Worm (Caenorhabditis elegans) whole organism, late embryonic: ENCODE results near the gene hpr-9.

ENCODE experiments used
- C08G9.2 ChIP-seq: sonication (generic microtip); optimal IDR thresholded peaks from 2 replicates; lab custom pipeline; 2016; ENCODE audit warnings: mild to moderate bottlenecking, missing genetic modification characterization, moderate library complexity, missing compliant biosample characterization
- C38D4.7 ChIP-seq: fragments of 200-800 bp; sonication (Bioruptor generic); optimal IDR thresholded peaks from 2 replicates; lab custom pipeline; 2018; ENCODE audit warnings: mild to moderate bottlenecking, missing genetic modification characterization, moderate library complexity, missing compliant biosample characterization
- K09A11.1 ChIP-seq: sonication (generic microtip); optimal IDR thresholded peaks from 2 replicates; lab custom pipeline; 2017; ENCODE audit warnings: antibody characterized with exemption, mild to moderate bottlenecking, missing genetic modification characterization, missing compliant biosample characterization; ENCODE audit not compliant: insufficient read depth
- T23F11.4 ChIP-seq: fragments of 200-800 bp; sonication (Bioruptor generic); optimal IDR thresholded peaks from 2 replicates; lab custom pipeline; 2018; ENCODE audit warnings: mild to moderate bottlenecking, missing genetic modification characterization, missing compliant biosample characterization
- ahr-1 ChIP-seq: sonication (generic microtip); optimal IDR thresholded peaks from 2 replicates; lab custom pipeline; 2016; ENCODE audit warnings: missing genetic modification characterization, missing compliant biosample characterization
- ama-1 ChIP-seq: fragments of 150-350 bp; optimal IDR thresholded peaks from 2 replicates; lab custom pipeline; 2014
- ceh-18 ChIP-seq: sonication (generic microtip); optimal IDR thresholded peaks from 2 replicates; lab custom pipeline; 2016; ENCODE audit warnings: missing genetic modification characterization, missing compliant biosample characterization
- ceh-19 ChIP-seq: fragments of 200-800 bp; sonication (Bioruptor generic); optimal IDR thresholded peaks from 2 replicates; lab custom pipeline; 2018; ENCODE audit warnings: mild to moderate bottlenecking, missing genetic modification characterization, missing compliant biosample characterization
- ceh-2 ChIP-seq: sonication (generic microtip); optimal IDR thresholded peaks from 2 replicates; lab custom pipeline; 2016; ENCODE audit warnings: missing genotype, missing genetic modification characterization, missing compliant biosample characterization
- ceh-22 ChIP-seq: sonication (generic microtip); optimal IDR thresholded peaks from 2 replicates; lab custom pipeline; 2017; ENCODE audit warnings: missing biosample characterization, missing genetic modification characterization
- ceh-24 ChIP-seq: sonication (generic microtip); optimal IDR thresholded peaks from 2 replicates; lab custom pipeline; 2016; ENCODE audit warnings: mild to moderate bottlenecking, missing genetic modification characterization, missing compliant biosample characterization
- ceh-48 ChIP-seq: sonication (generic microtip); optimal IDR thresholded peaks from 2 replicates; lab custom pipeline; 2016; ENCODE audit warnings: missing genetic modification characterization, inconsistent platforms, missing compliant biosample characterization
- ceh-6 ChIP-seq: fragments of 200-800 bp; sonication (Bioruptor generic); optimal IDR thresholded peaks from 2 replicates; lab custom pipeline; 2018; ENCODE audit warnings: mild to moderate bottlenecking, missing genetic modification characterization, missing compliant biosample characterization
- ceh-9 ChIP-seq: sonication (generic microtip); optimal IDR thresholded peaks from 2 replicates; lab custom pipeline; 2016; ENCODE audit warnings: mild to moderate bottlenecking, missing genetic modification characterization, inconsistent platforms, missing compliant biosample characterization
- che-1 ChIP-seq: sonication (generic microtip); optimal IDR thresholded peaks from 2 replicates; lab custom pipeline; 2016; ENCODE audit warnings: mild to moderate bottlenecking, missing genetic modification characterization, missing compliant biosample characterization
- dmd-4 ChIP-seq: sonication (generic microtip); optimal IDR thresholded peaks from 2 replicates; lab custom pipeline; 2016; ENCODE audit warnings: borderline replicate concordance, missing genetic modification characterization, missing compliant biosample characterization
- elt-4 ChIP-seq: sonication (generic microtip); optimal IDR thresholded peaks from 2 replicates; lab custom pipeline; 2016; ENCODE audit warnings: missing genetic modification characterization, missing compliant biosample characterization
- ets-4 ChIP-seq: sonication (generic microtip); optimal IDR thresholded peaks from 2 replicates; lab custom pipeline; 2016; ENCODE audit warnings: missing genetic modification characterization, missing compliant biosample characterization
- fax-1 ChIP-seq: sonication (generic microtip); optimal IDR thresholded peaks from 2 replicates; lab custom pipeline; 2016; ENCODE audit warnings: missing genotype, missing genetic modification characterization, missing compliant biosample characterization
- fkh-10 ChIP-seq: fragments of 150-350 bp; optimal IDR thresholded peaks from 2 replicates; lab custom pipeline; 2014; ENCODE audit warnings: missing biosample characterization, missing genetic modification reagents, missing genetic modification characterization
- gmeb-2 ChIP-seq: sonication (generic microtip); optimal IDR thresholded peaks from 2 replicates; lab custom pipeline; 2016; ENCODE audit warnings: missing genetic modification characterization, inconsistent platforms, missing compliant biosample characterization
- hlh-30 ChIP-seq: sonication (generic microtip); optimal IDR thresholded peaks from 2 replicates; lab custom pipeline; 2017; ENCODE audit warnings: antibody characterized with exemption, missing genetic modification characterization, missing compliant biosample characterization; ENCODE audit not compliant: insufficient read depth
- lim-6 ChIP-seq: sonication (generic microtip); optimal IDR thresholded peaks from 2 replicates; lab custom pipeline; 2016; ENCODE audit warnings: missing genetic modification characterization, missing compliant biosample characterization
- lin-11 ChIP-seq: fragments of 200-800 bp; sonication (Bioruptor generic); optimal IDR thresholded peaks from 2 replicates; lab custom pipeline; 2018; ENCODE audit warnings: mild to moderate bottlenecking, missing genetic modification characterization, missing compliant biosample characterization
- nfya-1 ChIP-seq: sonication (generic microtip); optimal IDR thresholded peaks from 2 replicates; lab custom pipeline; 2017; ENCODE audit warnings: missing genetic modification characterization, mild to moderate bottlenecking, missing compliant biosample characterization, antibody characterized with exemption, moderate library complexity
- nhr-232 ChIP-seq: sonication (generic microtip); optimal IDR thresholded peaks from 2 replicates; lab custom pipeline; 2016; ENCODE audit warnings: missing genetic modification characterization, missing compliant biosample characterization
- npax-4 ChIP-seq: sonication (generic microtip); optimal IDR thresholded peaks from 2 replicates; lab custom pipeline; 2016; ENCODE audit warnings: missing genetic modification characterization, missing compliant biosample characterization
- odd-2 ChIP-seq: sonication (generic microtip); optimal IDR thresholded peaks from 2 replicates; lab custom pipeline; 2017; ENCODE audit warnings: antibody characterized with exemption, mild to moderate bottlenecking, missing genetic modification characterization, missing compliant biosample characterization
- pag-3 ChIP-seq: sonication (generic microtip); optimal IDR thresholded peaks from 2 replicates; lab custom pipeline; 2016; ENCODE audit warnings: missing compliant biosample characterization, missing genetic modification characterization, borderline replicate concordance
- pat-9 ChIP-seq: fragments of 200-800 bp; sonication (Bioruptor generic); optimal IDR thresholded peaks from 2 replicates; lab custom pipeline; 2018; ENCODE audit warnings: mild to moderate bottlenecking, missing genetic modification characterization, moderate library complexity, missing compliant biosample characterization
- pax-1 ChIP-seq: fragments of 150-350 bp; optimal IDR thresholded peaks from 2 replicates; lab custom pipeline; 2014; ENCODE audit warnings: missing biosample characterization, missing genetic modification characterization
- rnt-1 ChIP-seq: sonication (generic microtip); optimal IDR thresholded peaks from 2 replicates; lab custom pipeline; 2016; ENCODE audit warnings: missing genetic modification characterization, missing compliant biosample characterization
- sdc-2 ChIP-seq: sonication (generic microtip); optimal IDR thresholded peaks from 2 replicates; lab custom pipeline; 2016; ENCODE audit warnings: missing genotype, missing genetic modification characterization, missing compliant biosample characterization
- syd-9 ChIP-seq: sonication (generic microtip); optimal IDR thresholded peaks from 2 replicates; lab custom pipeline; 2016; ENCODE audit warnings: mild to moderate bottlenecking, missing genetic modification characterization, moderate library complexity, missing compliant biosample characterization
- tbx-2 ChIP-seq: sonication (generic microtip); optimal IDR thresholded peaks from 2 replicates; lab custom pipeline; 2016; ENCODE audit warnings: missing genetic modification characterization, missing compliant biosample characterization
- ttx-3 ChIP-seq: sonication (generic microtip); optimal IDR thresholded peaks from 2 replicates; lab custom pipeline; 2016; ENCODE audit warnings: missing genetic modification reagents, missing genetic modification characterization, missing compliant biosample characterization
- unc-55 ChIP-seq: sonication (generic microtip); optimal IDR thresholded peaks from 2 replicates; lab custom pipeline; 2017; ENCODE audit warnings: missing biosample characterization, missing genetic modification reagents, missing genetic modification characterization
- unc-86 ChIP-seq: sonication (generic microtip); optimal IDR thresholded peaks from 2 replicates; lab custom pipeline; 2016; ENCODE audit warnings: missing genetic modification characterization, missing compliant biosample characterization
- zip-5 ChIP-seq: sonication (generic microtip); optimal IDR thresholded peaks from 2 replicates; lab custom pipeline; 2016; ENCODE audit warnings: missing genetic modification characterization, missing compliant biosample characterization
- ztf-16 ChIP-seq: sonication (generic microtip); optimal IDR thresholded peaks from 2 replicates; lab custom pipeline; 2017; ENCODE audit warnings: missing genetic modification characterization, missing compliant biosample characterization

Gene hpr-9

DNA sequence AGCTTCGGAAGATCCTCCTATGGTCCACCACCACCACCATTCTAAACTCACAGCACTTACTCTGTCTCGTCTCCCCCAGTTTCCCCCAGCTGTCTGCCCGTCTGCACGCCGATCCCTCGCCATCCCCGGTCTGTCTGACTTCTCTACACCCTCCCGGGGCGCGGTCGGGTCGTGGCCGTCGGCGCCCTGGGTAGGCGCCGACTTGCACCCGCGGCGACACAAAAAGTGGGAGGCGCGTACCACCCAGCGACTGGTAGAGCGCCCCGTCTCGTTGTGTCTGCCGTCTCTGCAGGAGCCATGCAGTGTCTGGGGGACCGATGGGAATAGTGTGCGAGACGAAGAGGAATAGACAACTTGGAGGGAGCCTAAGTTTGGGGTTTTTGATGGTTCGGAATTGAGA, 12.7 kb downstream of the hpr-9 start (continued):
- TF ChIP-seq dmd-4 (tag; lab: Kevin White, UChicago) (no peak), ceh-48 (tag; lab: Kevin White, UChicago) (no peak), fax-1 (no peak), che-1 (tag; lab: Kevin White, UChicago) (no peak), nfya-1 (peak; percentile 97), lin-11 (tag; lab: Kevin White, UChicago) (no peak), unc-86 (peak; percentile 51), C38D4.7 (GFP tag; lab: Kevin White, UChicago) (no peak), gmeb-2 (tag; lab: Kevin White, UChicago) (peak; percentile 15), pag-3 (tag; lab: Kevin White, UChicago) (no peak), C08G9.2 (peak; percentile 9), ttx-3 (tag; lab: Kevin White, UChicago) (no peak), fkh-10 (GFP tag; lab: Kevin White, UChicago) (peak; percentile 54), tbx-2 (peak; percentile 86), ama-1 (no peak), odd-2 (tag; lab: Kevin White, UChicago) (no peak), syd-9 (peak; percentile 68), rnt-1 (tag; lab: Kevin White, UChicago) (peak; percentile 89), elt-4 (tag; lab: Kevin White, UChicago) (no peak), zip-5 (tag; lab: Kevin White, UChicago) (no peak), lim-6 (peak; percentile 23), ztf-16 (tag; lab: Kevin White, UChicago) (no peak), ceh-2 (tag; lab: Kevin White, UChicago) (peak; percentile 27), K09A11.1 (peak; percentile 86), ahr-1 (no peak), pat-9 (tag; lab: Kevin White, UChicago) (no peak), nhr-232 (tag; lab: Kevin White, UChicago) (no peak), hlh-30 (tag; lab: Kevin White, UChicago) (no peak), npax-4 (no peak), ceh-19 (no peak)

DNA sequence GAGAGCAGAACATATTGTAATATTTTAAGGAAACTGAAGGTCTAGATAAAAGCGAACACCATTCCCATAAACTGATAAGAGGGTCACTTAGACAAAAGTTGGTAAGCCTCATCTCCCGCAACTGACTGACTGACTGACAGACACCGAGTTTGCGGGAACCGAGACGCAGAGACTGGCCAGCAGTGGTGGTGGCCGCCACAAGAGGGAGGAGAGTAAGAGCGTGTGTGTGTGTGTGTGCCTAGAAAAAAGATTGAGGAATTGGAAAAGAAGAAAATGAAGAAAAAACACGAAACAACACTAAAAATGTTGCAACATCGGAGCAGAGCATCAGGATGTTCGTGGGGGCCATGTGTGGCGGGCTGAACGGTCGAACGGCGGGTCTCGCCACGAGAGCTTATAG, 13.2 kb downstream of the hpr-9 start:
- no peak for TF ChIP-seq gmeb-2 (tag; lab: Kevin White, UChicago)

DNA sequence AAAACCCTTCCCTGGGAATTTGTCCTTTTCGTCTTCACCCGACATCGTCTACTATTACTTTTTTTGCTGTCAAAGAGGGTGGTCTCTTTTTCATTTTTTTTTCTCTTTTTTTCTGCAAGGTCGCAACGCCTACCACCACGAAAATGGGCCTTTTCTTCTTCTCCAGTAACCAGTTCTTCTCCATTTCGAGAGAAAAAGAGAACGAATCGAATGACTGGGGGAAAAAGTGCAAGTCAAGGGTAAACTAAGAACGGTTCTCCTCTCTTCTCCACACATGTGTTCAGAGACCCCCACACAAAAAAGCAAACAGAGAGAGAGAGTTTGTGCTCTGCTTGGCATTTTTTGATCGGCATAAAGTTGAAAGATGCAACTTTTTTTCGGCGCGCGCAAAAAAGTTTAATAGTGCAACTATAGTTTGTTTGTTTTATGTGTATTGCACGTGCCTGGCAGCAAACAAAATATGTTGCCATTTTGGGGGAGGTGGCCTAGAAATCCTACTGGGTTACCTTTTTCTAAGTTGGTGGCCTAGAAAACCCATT, 15.2 kb downstream of the hpr-9 start:
- TF ChIP-seq sdc-2 (no peak), ceh-24 (tag; lab: Kevin White, UChicago) (no peak), T23F11.4 (GFP tag; lab: Kevin White, UChicago) (no peak), pax-1 (tag; lab: Kevin White, UChicago) (no peak), ceh-19 (no peak)

DNA sequence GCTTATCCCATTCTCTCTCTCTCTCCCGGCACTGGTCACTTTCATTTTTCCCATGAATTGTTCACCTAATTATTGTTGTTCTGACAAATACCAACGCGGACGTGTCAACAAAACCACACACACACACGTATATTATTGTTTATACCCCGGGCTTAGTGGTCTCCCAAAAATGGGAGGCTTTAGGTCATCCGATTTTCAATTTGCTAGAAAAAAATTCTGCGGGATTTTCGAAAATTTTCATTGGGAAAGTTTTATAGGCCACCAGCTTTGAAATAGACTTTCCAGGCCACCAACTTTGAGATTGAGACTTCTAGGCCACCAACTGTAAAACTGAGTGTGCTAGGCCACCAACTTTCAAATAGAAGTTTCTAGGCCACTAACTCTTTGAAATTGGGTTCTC, 16.6 kb downstream of the hpr-9 start:
- TF ChIP-seq T23F11.4 (GFP tag; lab: Kevin White, UChicago) (no peak), gmeb-2 (tag; lab: Kevin White, UChicago) (no peak), ceh-9 (no peak), ceh-22 (tag; lab: Kevin White, UChicago) (no peak), ceh-6 (GFP tag; lab: Kevin White, UChicago) (no peak), unc-55 (GFP tag; lab: Kevin White, UChicago) (no peak), ceh-18 (tag; lab: Kevin White, UChicago) (no peak), syd-9 (no peak), pat-9 (tag; lab: Kevin White, UChicago) (no peak), npax-4 (no peak), ets-4 (tag; lab: Kevin White, UChicago) (no peak)
- TF ChIP-seq, all 69 proteins: peak for 0
